Fruit fly (Drosophila melanogaster): ENCODE results near the gene CG4045.
A peak's percentile ranks its signal among the peaks of the same experiment; 100 is the strongest.

Gene CG4045

DNA sequence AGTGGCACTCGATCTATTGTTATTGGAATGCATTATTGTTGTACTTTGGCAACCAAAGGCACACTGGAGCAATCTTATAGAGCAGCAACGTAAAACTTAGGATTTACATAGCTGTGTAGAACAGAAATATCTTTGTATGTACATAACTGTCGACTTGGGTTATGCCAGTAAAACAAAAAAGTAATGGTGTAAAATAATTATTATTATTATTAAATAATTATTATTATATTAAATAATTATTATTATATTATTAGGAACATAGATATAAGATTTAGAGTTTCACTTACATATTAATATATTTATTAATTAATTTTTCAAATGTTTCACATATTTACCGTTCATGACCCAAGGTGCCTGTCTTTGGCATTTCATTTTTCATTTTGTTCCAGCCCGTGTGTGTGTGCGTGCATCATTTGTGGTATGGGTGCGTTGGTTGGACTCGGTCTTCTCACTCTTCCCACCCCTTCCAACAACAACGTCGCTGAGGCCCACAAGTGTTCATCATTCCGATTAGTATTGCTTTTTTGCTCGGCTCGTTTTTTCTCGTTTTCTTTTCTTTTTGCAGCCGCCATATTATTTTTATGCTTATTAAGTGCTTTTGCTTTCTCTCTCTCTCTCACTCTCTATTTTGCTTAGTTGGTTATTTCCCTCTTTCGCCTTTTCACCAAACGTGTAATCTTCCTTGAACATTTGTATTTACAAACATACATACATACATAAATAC, 48.4 kb upstream of the CG4045 start (continued):
- TF ChIP-seq salm (tag; optimal IDR thresholded peaks at IDR 0.05) = peak; percentile 96
- peak; percentile 97 for TF ChIP-seq Fer1 (GFP tag; optimal IDR thresholded peaks at IDR 0.05)
- peak; percentile 54 for TF ChIP-seq CG13624 (GFP tag; optimal IDR thresholded peaks at IDR 0.05)
- TF ChIP-seq CG6254 (GFP tag; optimal IDR thresholded peaks at IDR 0.05) = peak; percentile 95
- TF ChIP-seq BtbVII (GFP tag; optimal IDR thresholded peaks at IDR 0.05) = peak; percentile 98
- no peak for TF ChIP-seq ash1 (GFP tag; optimal IDR thresholded peaks at IDR 0.05)
- peak; percentile 27 for TF ChIP-seq pros (GFP tag; optimal IDR thresholded peaks at IDR 0.05)
- TF ChIP-seq CG4854 (GFP tag; optimal IDR thresholded peaks at IDR 0.05) = peak; percentile 76
- peak; percentile 15 for TF ChIP-seq CG14965 (GFP tag; optimal IDR thresholded peaks at IDR 0.05; ENCODE audit: borderline replicate concordance)
- TF ChIP-seq CG12236 (GFP tag; optimal IDR thresholded peaks at IDR 0.05) = peak; percentile 42
- no peak for TF ChIP-seq MESR4 (GFP tag; optimal IDR thresholded peaks at IDR 0.05)
- peak; percentile 94 for TF ChIP-seq scrt (GFP tag; optimal IDR thresholded peaks at IDR 0.05)
- TF ChIP-seq hbn (GFP tag; IDR thresholded peaks at IDR 0.05; ENCODE audit: partially characterized antibody) = no peak
- peak; percentile 69 for TF ChIP-seq Lhr (GFP tag; optimal IDR thresholded peaks at IDR 0.05)
- peak; percentile 81; the same call in 2 of the 3 replicates for TF ChIP-seq CG6175 (GFP tag; IDR thresholded peaks at IDR 0.05)
- peak; percentile 87 for TF ChIP-seq CG7271 (tag; optimal IDR thresholded peaks at IDR 0.05)
- TF ChIP-seq otp (GFP tag; IDR thresholded peaks at IDR 0.05) = peak; percentile 81; the same call in 2 of the 3 replicates
- peak; percentile 86 for TF ChIP-seq HLH3B (GFP tag; IDR thresholded peaks at IDR 0.05)
- TF ChIP-seq Drgx (GFP tag; IDR thresholded peaks at IDR 0.05) = peak; percentile 78
- TF ChIP-seq MBD-R2 (GFP tag; IDR thresholded peaks at IDR 0.05) = peak; percentile 68
- peak; percentile 36; the same call in 1 of the 2 replicates for TF ChIP-seq Dref (GFP tag; IDR thresholded peaks at IDR 0.05)
- peak; percentile 80 for TF ChIP-seq Dip3 (GFP tag; optimal IDR thresholded peaks at IDR 0.05)
- peak; percentile 100 for TF ChIP-seq CG18262 (tag; optimal IDR thresholded peaks at IDR 0.05)
- TF ChIP-seq dpn (GFP tag; optimal IDR thresholded peaks at IDR 0.05) = peak; percentile 79 to 95
- peak; percentile 99 for TF ChIP-seq CG7556 (GFP tag; optimal IDR thresholded peaks at IDR 0.05)
- TF ChIP-seq abd-A (tag; optimal IDR thresholded peaks at IDR 0.05) = peak; percentile 85
- TF ChIP-seq zfh1 (GFP tag; IDR thresholded peaks at IDR 0.05) = peak; percentile 92
- peak; percentile 96 for TF ChIP-seq CG17385 (GFP tag; optimal IDR thresholded peaks at IDR 0.05)
- TF ChIP-seq CG10979 (tag; optimal IDR thresholded peaks at IDR 0.05) = peak; percentile 99
- TF ChIP-seq da (GFP tag; optimal IDR thresholded peaks at IDR 0.05) = no peak
- TF ChIP-seq Mrtf (GFP tag; IDR thresholded peaks at IDR 0.05) = peak; percentile 86
- peak; percentile 95 for TF ChIP-seq run (tag; optimal IDR thresholded peaks at IDR 0.05)
- peak; percentile 99 for TF ChIP-seq CG10209 (GFP tag; optimal IDR thresholded peaks at IDR 0.05)
- TF ChIP-seq CG6854 (GFP tag; optimal IDR thresholded peaks at IDR 0.05) = peak; percentile 98
- TF ChIP-seq CG12219 (GFP tag; optimal IDR thresholded peaks at IDR 0.05) = peak; percentile 89
- peak in 1 of 2 experiments; percentile 45 for TF ChIP-seq Trl (optimal IDR thresholded peaks at IDR 0.05)
- peak; percentile 82 for TF ChIP-seq Trl (GFP tag; optimal IDR thresholded peaks at IDR 0.05)
- no peak for TF ChIP-seq z (GFP tag; IDR thresholded peaks at IDR 0.05)
- TF ChIP-seq CG11723 (GFP tag; optimal IDR thresholded peaks at IDR 0.05) = peak; percentile 94
- TF ChIP-seq GATAe (GFP tag; conservative IDR thresholded peaks at IDR 0.05) = 0 out of 2 replicates have a peak, but pooled peaks have one; percentile 13
- no peak for TF ChIP-seq p53 (GFP tag; optimal IDR thresholded peaks at IDR 0.05)
- TF ChIP-seq CG10462 (GFP tag; optimal IDR thresholded peaks at IDR 0.05) = peak; percentile 86
- TF ChIP-seq BEAF-32 (GFP tag; optimal IDR thresholded peaks at IDR 0.05) = no peak
- TF ChIP-seq btn (GFP tag; optimal IDR thresholded peaks at IDR 0.05) = peak; percentile 64
- peak; percentile 97 for TF ChIP-seq CG12104 (GFP tag; optimal IDR thresholded peaks at IDR 0.05)
- peak; percentile 95 for TF ChIP-seq unpg (GFP tag; optimal IDR thresholded peaks at IDR 0.05)
- TF ChIP-seq Sry-β (GFP tag; optimal IDR thresholded peaks at IDR 0.05) = peak; percentile 73
- peak; percentile 98 for TF ChIP-seq Meics (GFP tag; optimal IDR thresholded peaks at IDR 0.05)
- no peak for TF ChIP-seq Opbp (GFP tag; IDR thresholded peaks at IDR 0.05; ENCODE audit: partially characterized antibody)

All from whole organism, embryonic.